Worm (Caenorhabditis elegans) whole organism, L1 larva: ENCODE data around the gene F28H6.8.

Source experiments
- C16A3.4 ChIP-seq: fragments of 150-350 bp; optimal IDR thresholded peaks from 2 replicates; lab custom pipeline; 2014; ENCODE audit warnings: missing biosample characterization, missing genetic modification characterization
- C34B4.2 ChIP-seq: sonication (generic microtip); optimal IDR thresholded peaks from 2 replicates; lab custom pipeline; 2017; ENCODE audit warnings: mild to moderate bottlenecking, missing genetic modification characterization, missing compliant biosample characterization
- alr-1 ChIP-seq: fragments of 200-800 bp; sonication (Bioruptor generic); optimal IDR thresholded peaks from 2 replicates; lab custom pipeline; 2018; ENCODE audit warnings: borderline replicate concordance, mild to moderate bottlenecking, missing genetic modification characterization, missing compliant biosample characterization
- ceh-88 ChIP-seq: fragments of 200-800 bp; sonication (Bioruptor generic); IDR thresholded peaks from 2 replicates; pipeline ENCODE4 v1.3.6; 2022; ENCODE audit warnings: missing genetic modification characterization, missing compliant biosample characterization
- dpl-1 ChIP-seq, 3 experiments: fragments of 150-350 bp in 2 of 3; sonication (generic microtip) in 1 of 3; optimal IDR thresholded peaks; 2 replicates each; lab custom pipeline; 2014 to 2017; ENCODE audit warnings: missing biosample characterization in 3 of 3, missing genetic modification characterization in 3 of 3, missing genetic modification reagents in 3 of 3
- efl-1 ChIP-seq, 4 experiments: fragments of 150-350 bp; optimal IDR thresholded peaks in 3 of 4; peaks in 1 of 4; 1 replicate in 1 of 4; 2 replicates in 3 of 4; lab custom pipeline; 2014; ENCODE audit warnings: missing biosample characterization in 2 of 4, missing genetic modification characterization in 2 of 4, missing genetic modification reagents in 2 of 4
- efl-3 ChIP-seq: fragments of 200-800 bp; sonication (Bioruptor generic); optimal IDR thresholded peaks from 2 replicates; lab custom pipeline; 2018; ENCODE audit warnings: mild to moderate bottlenecking, missing genetic modification characterization, missing compliant biosample characterization
- egl-13 ChIP-seq: sonication (generic microtip); optimal IDR thresholded peaks from 2 replicates; lab custom pipeline; 2016; ENCODE audit warnings: missing genotype, missing genetic modification reagents, missing genetic modification characterization, missing compliant biosample characterization
- elt-2 ChIP-seq: sonication (generic microtip); optimal IDR thresholded peaks from 2 replicates; lab custom pipeline; 2016; ENCODE audit warnings: missing genetic modification characterization, mild to moderate bottlenecking, inconsistent platforms, missing compliant biosample characterization, missing genetic modification reagents
- ets-5 ChIP-seq: fragments of 200-800 bp; sonication (Bioruptor generic); IDR thresholded peaks from 2 replicates; pipeline ENCODE4 v1.3.6; 2022; ENCODE audit warnings: missing genetic modification characterization, missing compliant biosample characterization
- fkh-10 ChIP-seq: sonication (generic microtip); optimal IDR thresholded peaks from 2 replicates; lab custom pipeline; 2017; ENCODE audit warnings: missing biosample characterization, missing genetic modification reagents, missing genetic modification characterization
- fos-1 ChIP-seq: fragments of 150-350 bp; optimal IDR thresholded peaks from 2 replicates; lab custom pipeline; 2014; ENCODE audit warnings: missing biosample characterization, missing genetic modification characterization
- grh-1 ChIP-seq: fragments of 200-800 bp; sonication (Bioruptor generic); IDR thresholded peaks from 2 replicates; pipeline ENCODE4 v1.3.6; 2022; ENCODE audit warnings: missing genetic modification reagents, missing genetic modification characterization, missing compliant biosample characterization
- hpl-2 ChIP-seq: fragments of 150-350 bp; optimal IDR thresholded peaks from 2 replicates; lab custom pipeline; 2014; ENCODE audit warnings: missing biosample characterization, missing genetic modification reagents, missing genetic modification characterization
- jun-1 ChIP-seq: fragments of 150-350 bp; optimal IDR thresholded peaks from 2 replicates; lab custom pipeline; 2014; ENCODE audit warnings: missing biosample characterization, missing genetic modification reagents, missing genetic modification characterization
- lin-15B ChIP-seq: fragments of 150-350 bp; sonication (generic microtip); optimal IDR thresholded peaks from 3 replicates; lab custom pipeline; 2014; ENCODE audit warnings: missing biosample characterization, missing genetic modification characterization
- lin-35 ChIP-seq, 2 experiments: fragments of 150-350 bp; optimal IDR thresholded peaks; 2 replicates each; lab custom pipeline; 2014; ENCODE audit warnings: missing biosample characterization in 2 of 2, missing genetic modification characterization in 2 of 2, missing genetic modification reagents in 2 of 2
- lin-39 ChIP-seq: fragments of 150-350 bp; optimal IDR thresholded peaks from 2 replicates; lab custom pipeline; 2014; ENCODE audit warnings: missing biosample characterization, missing genetic modification reagents, missing genetic modification characterization
- lsy-2 ChIP-seq, 2 experiments: fragments of 150-350 bp; optimal IDR thresholded peaks; 2 replicates each; lab custom pipeline; 2014; ENCODE audit warnings: missing biosample characterization in 2 of 2, missing genetic modification characterization in 2 of 2
- mab-9 ChIP-seq: fragments of 200-800 bp; sonication (Bioruptor generic); IDR thresholded peaks from 2 replicates; pipeline ENCODE4 v1.3.6; 2022; ENCODE audit warnings: missing genetic modification reagents, missing genetic modification characterization, missing compliant biosample characterization
- mef-2 ChIP-seq: fragments of 150-350 bp; optimal IDR thresholded peaks from 2 replicates; lab custom pipeline; 2014; ENCODE audit warnings: missing biosample characterization, missing genetic modification characterization
- mep-1 ChIP-seq: fragments of 150-350 bp; optimal IDR thresholded peaks from 2 replicates; lab custom pipeline; 2014; ENCODE audit warnings: missing biosample characterization, missing genetic modification characterization
- nhr-19 ChIP-seq: fragments of 200-800 bp; sonication (Bioruptor generic); conservative IDR thresholded peaks from 2 replicates; pipeline ENCODE4 v1.3.6; 2022; ENCODE audit warnings: missing genetic modification characterization, missing compliant biosample characterization
- nhr-20 ChIP-seq: sonication (generic microtip); optimal IDR thresholded peaks from 2 replicates; lab custom pipeline; 2016; ENCODE audit warnings: mild to moderate bottlenecking, missing genetic modification characterization, missing compliant biosample characterization
- nhr-237 ChIP-seq: fragments of 150-350 bp; optimal IDR thresholded peaks from 2 replicates; lab custom pipeline; 2014; ENCODE audit warnings: missing biosample characterization, missing genetic modification characterization
- nhr-28 ChIP-seq: fragments of 150-350 bp; optimal IDR thresholded peaks from 2 replicates; lab custom pipeline; 2014; ENCODE audit warnings: missing biosample characterization, missing genetic modification characterization
- nhr-47 ChIP-seq: sonication (generic microtip); optimal IDR thresholded peaks from 2 replicates; lab custom pipeline; 2016; ENCODE audit warnings: mild to moderate bottlenecking, missing genetic modification characterization, moderate library complexity, missing compliant biosample characterization
- nhr-71 ChIP-seq: sonication (generic microtip); optimal IDR thresholded peaks from 2 replicates; lab custom pipeline; 2016; ENCODE audit warnings: mild to moderate bottlenecking, missing genetic modification characterization, moderate library complexity, missing compliant biosample characterization
- nhr-76 ChIP-seq: sonication (generic microtip); optimal IDR thresholded peaks from 2 replicates; lab custom pipeline; 2017; ENCODE audit warnings: missing biosample characterization, missing genetic modification characterization
- nhr-85 ChIP-seq: sonication (generic microtip); peaks from one replicate; lab custom pipeline; 2016; ENCODE audit warnings: missing genetic modification characterization, inconsistent platforms, missing compliant biosample characterization
- nhr-90 ChIP-seq: sonication (generic microtip); optimal IDR thresholded peaks from 2 replicates; lab custom pipeline; 2016; ENCODE audit warnings: mild to moderate bottlenecking, missing genetic modification characterization, missing compliant biosample characterization; ENCODE audit not compliant: poor library complexity
- pqm-1 ChIP-seq: sonication (generic microtip); optimal IDR thresholded peaks from 3 replicates; lab custom pipeline; 2017; ENCODE audit warnings: missing biosample characterization, missing genetic modification characterization
- snu-23 ChIP-seq: sonication (generic microtip); optimal IDR thresholded peaks from 2 replicates; lab custom pipeline; 2016; ENCODE audit warnings: missing genetic modification characterization, missing compliant biosample characterization
- sup-37 ChIP-seq: fragments of 200-800 bp; sonication (Bioruptor generic); optimal IDR thresholded peaks from 2 replicates; lab custom pipeline; 2018; ENCODE audit warnings: mild to moderate bottlenecking, missing genetic modification characterization, missing compliant biosample characterization
- swsn-7 ChIP-seq: sonication (generic microtip); optimal IDR thresholded peaks from 2 replicates; lab custom pipeline; 2016; ENCODE audit warnings: missing genetic modification characterization, missing compliant biosample characterization
- tlp-1 ChIP-seq: fragments of 150-350 bp; optimal IDR thresholded peaks from 2 replicates; lab custom pipeline; 2014; ENCODE audit warnings: missing biosample characterization, missing genetic modification characterization
- unc-130 ChIP-seq: fragments of 150-350 bp; optimal IDR thresholded peaks from 2 replicates; lab custom pipeline; 2017; ENCODE audit warnings: missing biosample characterization, missing genetic modification characterization, inconsistent platforms
- unc-62 ChIP-seq: fragments of 150-350 bp; optimal IDR thresholded peaks from 2 replicates; lab custom pipeline; 2014; ENCODE audit warnings: missing biosample characterization, missing genetic modification reagents, missing genetic modification characterization
- unc-98 ChIP-seq: fragments of 200-800 bp; sonication (Bioruptor generic); IDR thresholded peaks from 2 replicates; pipeline ENCODE4 v1.3.6; 2022; ENCODE audit warnings: missing genetic modification characterization, missing compliant biosample characterization
- vab-15 ChIP-seq: sonication (generic microtip); optimal IDR thresholded peaks from 2 replicates; lab custom pipeline; 2017; ENCODE audit warnings: missing genotype, mild to moderate bottlenecking, missing genetic modification characterization, missing compliant biosample characterization
- zip-4 ChIP-seq: fragments of 200-800 bp; sonication (Bioruptor generic); optimal IDR thresholded peaks from 2 replicates; lab custom pipeline; 2018; ENCODE audit warnings: mild to moderate bottlenecking, missing genetic modification characterization, moderate library complexity, missing compliant biosample characterization

Gene F28H6.8

ce11 chrX:14101986-14102385 lies 32.2 kb downstream of the F28H6.8 start, which contains the start of gene F16B12.6 (continued):
- TF ChIP-seq alr-1 (tag; lab: Kevin White, UChicago) (no peak), mab-9 (GFP tag; lab: Robert Waterston, UW) (peak; percentile 47; the same call in 1 of the 2 replicates), unc-130 (tag; lab: Kevin White, UChicago) (peak; percentile 19), mef-2 (tag; lab: Kevin White, UChicago) (no peak), egl-13 (tag; lab: Kevin White, UChicago) (peak; percentile 44), mep-1 (tag; lab: Kevin White, UChicago) (peak; percentile 85)
- TF ChIP-seq, all 84 proteins: peak for 45

DNA sequence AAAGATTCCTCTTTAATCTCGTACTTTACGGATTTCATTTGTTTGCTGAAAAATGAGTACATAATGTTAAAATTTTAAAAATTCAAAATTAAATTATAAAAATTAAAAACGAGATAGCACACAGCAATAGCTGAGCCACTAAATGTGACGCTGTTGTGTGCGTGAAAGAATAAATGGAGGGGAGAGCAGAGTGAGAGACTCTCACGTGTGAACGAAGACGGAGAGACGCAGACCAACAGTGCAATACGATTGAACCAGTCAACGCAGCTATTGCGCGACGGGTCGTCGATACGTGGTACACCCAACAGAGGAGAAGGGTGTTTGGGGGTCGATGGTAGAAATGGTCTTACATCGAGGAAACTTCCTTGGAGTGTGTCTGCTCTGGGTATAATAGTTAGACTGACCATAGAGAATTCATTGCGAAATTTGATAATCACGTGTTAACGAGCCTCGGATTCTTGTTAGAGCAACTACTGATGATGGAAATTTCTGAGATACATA lies 35.5 kb downstream of the F28H6.8 start, which contains the start of gene F16B12.4:
Gene F16B12.4 (minus strand): TSS at position 51 of the 501 bp plus-strand sequence.
- TF ChIP-seq fkh-10 (GFP tag; lab: Kevin White, UChicago) (no peak), nhr-71 (peak; percentile 0), zip-4 (no peak), nhr-47 (peak; percentile 16), lin-35 (GFP tag; optimal IDR thresholded peaks at IDR 0.05; lab: Kevin White, UChicago) (peak in 1 of 2 experiments; percentile 29), pqm-1 (tag; lab: Kevin White, UChicago) (no peak), mep-1 (tag; lab: Kevin White, UChicago) (peak; percentile 8), elt-2 (tag; lab: Kevin White, UChicago) (no peak), C16A3.4 (no peak), snu-23 (peak; percentile 12), efl-1 (optimal IDR thresholded peaks at IDR 0.05; lab: Kevin White, UChicago) (peak in 1 of 2 experiments; percentile 7), efl-1 (GFP tag; optimal IDR thresholded peaks at IDR 0.05 in 1 of 2; lab: Kevin White, UChicago) (peak in 1 of 2 experiments; percentile 3), hpl-2 (GFP tag; lab: Kevin White, UChicago) (no peak), nhr-85 (tag; lab: Kevin White, UChicago) (peak; percentile 1), unc-98 (GFP tag; lab: Robert Waterston, UW) (no peak), lin-39 (tag; lab: Kevin White, UChicago) (no peak), nhr-76 (tag; lab: Kevin White, UChicago) (no peak), unc-62 (GFP tag; lab: Kevin White, UChicago) (no peak), C34B4.2 (tag; lab: Kevin White, UChicago) (no peak), tlp-1 (tag; lab: Kevin White, UChicago) (no peak), mef-2 (tag; lab: Kevin White, UChicago) (no peak), swsn-7 (tag; lab: Kevin White, UChicago) (peak; percentile 13)

DNA sequence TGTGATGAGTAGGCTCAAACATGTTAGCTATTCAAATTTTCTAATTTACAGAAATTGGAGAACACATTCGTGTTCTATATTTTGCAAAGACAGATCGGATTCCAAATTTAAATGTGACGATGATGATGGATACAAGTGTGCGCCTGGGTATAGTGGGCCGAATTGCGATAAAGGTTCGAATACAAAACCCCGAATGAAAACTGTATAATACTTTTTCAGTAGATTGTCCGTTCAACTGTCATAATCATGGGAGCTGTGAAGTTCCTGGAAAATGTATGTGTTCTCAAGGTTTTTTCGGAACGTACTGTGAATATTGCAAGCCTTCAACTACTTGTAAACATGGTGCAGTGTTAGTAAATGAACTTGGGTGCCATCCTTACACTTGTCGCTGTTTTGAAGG lies 43.2 kb downstream of the F28H6.8 start:
- no peak for TF ChIP-seq efl-1 (optimal IDR thresholded peaks at IDR 0.05; lab: Kevin White, UChicago)
- TF ChIP-seq efl-1 (GFP tag; optimal IDR thresholded peaks at IDR 0.05 in 1 of 2; lab: Kevin White, UChicago) = peak in 1 of 2 experiments; percentile 70
- no peak for TF ChIP-seq C34B4.2 (tag; lab: Kevin White, UChicago)

DNA sequence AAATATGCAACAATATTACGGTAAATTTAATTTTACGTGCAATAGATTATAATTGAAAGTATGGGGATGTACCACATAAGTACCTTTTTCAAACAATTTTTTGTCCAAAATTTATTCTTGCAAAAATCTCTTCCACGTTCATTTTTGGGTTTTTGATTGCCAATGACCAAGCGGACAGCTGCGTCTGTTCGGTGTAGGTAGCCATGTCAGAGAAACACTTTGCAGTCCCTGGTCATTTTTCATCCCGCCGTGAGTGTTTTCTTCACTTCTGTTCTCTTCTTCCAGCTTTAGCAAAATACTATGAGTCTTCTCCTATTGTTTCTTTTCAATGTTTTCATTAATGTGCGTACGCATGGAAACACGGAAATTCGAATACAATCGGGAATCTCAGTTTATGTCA lies 44.1 kb downstream of the F28H6.8 start, which contains the start of gene dsl-4:
Gene dsl-4 (plus strand): TSS at position 301 of the 400 bp plus-strand sequence.
- TF ChIP-seq efl-1 (optimal IDR thresholded peaks at IDR 0.05; lab: Kevin White, UChicago) = no peak
- TF ChIP-seq efl-1 (GFP tag; optimal IDR thresholded peaks at IDR 0.05 in 1 of 2; lab: Kevin White, UChicago) = no peak
- TF ChIP-seq alr-1 (tag; lab: Kevin White, UChicago) = no peak
- TF ChIP-seq nhr-85 (tag; lab: Kevin White, UChicago) = no peak
- no peak for TF ChIP-seq grh-1 (GFP tag; lab: Robert Waterston, UW)
- no peak for TF ChIP-seq lsy-2 (tag; optimal IDR thresholded peaks at IDR 0.05; lab: Kevin White, UChicago)
- TF ChIP-seq ceh-88 = no peak
- no peak for TF ChIP-seq dpl-1 (GFP tag; optimal IDR thresholded peaks at IDR 0.05; lab: Kevin White, UChicago)
- TF ChIP-seq sup-37 (GFP tag; lab: Kevin White, UChicago) = no peak
- TF ChIP-seq vab-15 (tag; lab: Kevin White, UChicago) = no peak
- TF ChIP-seq lin-15B (tag; lab: Kevin White, UChicago) = no peak
- TF ChIP-seq nhr-19 (GFP tag; lab: Robert Waterston, UW) = no peak
- TF ChIP-seq nhr-90 = no peak
- no peak for TF ChIP-seq jun-1 (tag; lab: Kevin White, UChicago)
- no peak for TF ChIP-seq nhr-20 (tag; lab: Kevin White, UChicago)
- TF ChIP-seq nhr-28 (tag; lab: Kevin White, UChicago) = no peak
- no peak for TF ChIP-seq unc-98 (GFP tag; lab: Robert Waterston, UW)
- no peak for TF ChIP-seq efl-3 (GFP tag; lab: Kevin White, UChicago)
- no peak for TF ChIP-seq ets-5 (GFP tag; lab: Robert Waterston, UW)
- TF ChIP-seq nhr-237 = no peak
- no peak for TF ChIP-seq fos-1
